Worm (Caenorhabditis elegans) whole organism, young adult: Measurements from ENCODE around the gene spig-5.

ENCODE experiments used
- B0035.1 ChIP-seq: sonication (generic microtip); optimal IDR thresholded peaks from 2 replicates; lab custom pipeline; 2016; ENCODE audit warnings: missing genetic modification characterization, mild to moderate bottlenecking, missing compliant biosample characterization, missing genotype, missing genetic modification reagents
- B0336.3 ChIP-seq: fragments of 200-800 bp; sonication (Bioruptor generic); IDR thresholded peaks from 2 replicates; pipeline ENCODE4 v1.3.6; 2022; ENCODE audit warnings: missing genetic modification characterization, missing compliant biosample characterization
- C06A6.2 ChIP-seq: fragments of 200-800 bp; sonication (Bioruptor generic); conservative IDR thresholded peaks from 2 replicates; pipeline ENCODE4 v1.3.6; 2022; ENCODE audit warnings: missing genetic modification characterization, missing compliant biosample characterization
- F22D6.2 ChIP-seq: sonication (generic microtip); optimal IDR thresholded peaks from 2 replicates; lab custom pipeline; 2016; ENCODE audit warnings: mild to moderate bottlenecking, missing genetic modification characterization, missing compliant biosample characterization
- F57A8.1 ChIP-seq: fragments of 200-800 bp; sonication (Bioruptor generic); optimal IDR thresholded peaks from 2 replicates; lab custom pipeline; 2018; ENCODE audit warnings: mild to moderate bottlenecking, missing genetic modification characterization, moderate library complexity, missing compliant biosample characterization
- F57C9.4 ChIP-seq: sonication (generic microtip); optimal IDR thresholded peaks from 2 replicates; lab custom pipeline; 2017; ENCODE audit warnings: mild to moderate bottlenecking, missing genetic modification characterization, missing compliant biosample characterization
- K11D2.4 ChIP-seq: fragments of 200-800 bp; sonication (Bioruptor generic); IDR thresholded peaks from 2 replicates; pipeline ENCODE4 v1.3.6; 2022; ENCODE audit warnings: missing genetic modification reagents, missing genetic modification characterization, missing compliant biosample characterization
- K12H6.12 ChIP-seq: fragments of 200-800 bp; sonication (Bioruptor generic); optimal IDR thresholded peaks from 2 replicates; lab custom pipeline; 2018; ENCODE audit warnings: mild to moderate bottlenecking, missing genetic modification characterization, missing compliant biosample characterization
- Y67H2A.10 ChIP-seq: fragments of 200-800 bp; sonication (Bioruptor generic); conservative IDR thresholded peaks from 2 replicates; pipeline ENCODE4 v1.3.6; 2022; ENCODE audit warnings: missing genetic modification reagents, missing genetic modification characterization, missing compliant biosample characterization
- ZK185.1 ChIP-seq: sonication (generic microtip); optimal IDR thresholded peaks from 2 replicates; lab custom pipeline; 2016; ENCODE audit warnings: mild to moderate bottlenecking, missing genetic modification characterization, missing compliant biosample characterization; ENCODE audit not compliant: poor library complexity, severe bottlenecking
- akir-1 ChIP-seq: fragments of 200-800 bp; sonication (Bioruptor generic); optimal IDR thresholded peaks from 2 replicates; lab custom pipeline; 2018; ENCODE audit warnings: mild to moderate bottlenecking, missing genetic modification characterization, moderate library complexity, missing compliant biosample characterization
- ama-1 ChIP-seq, 3 experiments: fragments of 150-350 bp in 1 of 3; sonication (generic microtip) in 2 of 3; optimal IDR thresholded peaks; 2 replicates each; lab custom pipeline; 2014 to 2018; ENCODE audit warnings: missing biosample characterization in 2 of 3, missing genetic modification characterization in 2 of 3, missing genetic modification reagents in 2 of 3
- attf-5 ChIP-seq: fragments of 200-800 bp; sonication (Bioruptor generic); optimal IDR thresholded peaks from 2 replicates; lab custom pipeline; 2018; ENCODE audit warnings: mild to moderate bottlenecking, missing genetic modification characterization, missing compliant biosample characterization
- cebp-1 ChIP-seq, 2 experiments: fragments of 200-800 bp in 1 of 2; sonication (Bioruptor generic) in 1 of 2; sonication (generic microtip) in 1 of 2; IDR thresholded peaks in 1 of 2; optimal IDR thresholded peaks in 1 of 2; 2 replicates each; pipeline versions ENCODE4 v1.3.6 to Lab custom; 2017 to 2022; ENCODE audit warnings: missing compliant biosample characterization in 2 of 2, missing genetic modification characterization in 2 of 2, mild to moderate bottlenecking in 1 of 2, missing genetic modification reagents in 1 of 2, moderate library complexity in 1 of 2
- cebp-2 ChIP-seq: fragments of 200-800 bp; sonication (Bioruptor generic); IDR thresholded peaks from 2 replicates; pipeline ENCODE4 v1.3.6; 2022; ENCODE audit warnings: missing genetic modification characterization, missing compliant biosample characterization
- ceh-79 ChIP-seq: sonication (generic microtip); optimal IDR thresholded peaks from 2 replicates; lab custom pipeline; 2017; ENCODE audit warnings: mild to moderate bottlenecking, missing genetic modification characterization, missing compliant biosample characterization
- chd-7 ChIP-seq: sonication (generic microtip); optimal IDR thresholded peaks from 2 replicates; lab custom pipeline; 2016; ENCODE audit warnings: mild to moderate bottlenecking, missing genetic modification characterization, moderate library complexity, missing compliant biosample characterization
- die-1 ChIP-seq: sonication (generic microtip); optimal IDR thresholded peaks from 2 replicates; lab custom pipeline; 2016; ENCODE audit warnings: missing genotype, mild to moderate bottlenecking, missing genetic modification characterization, missing compliant biosample characterization
- dox-1 ChIP-seq: fragments of 200-800 bp; sonication (Bioruptor generic); IDR thresholded peaks from 2 replicates; pipeline ENCODE4 v1.3.6; 2022; ENCODE audit warnings: missing genetic modification reagents, missing genetic modification characterization, missing compliant biosample characterization
- dpff-1 ChIP-seq: sonication (generic microtip); optimal IDR thresholded peaks from 2 replicates; lab custom pipeline; 2017; ENCODE audit warnings: mild to moderate bottlenecking, missing genetic modification characterization, missing compliant biosample characterization
- egl-44 ChIP-seq: fragments of 200-800 bp; sonication (Bioruptor generic); IDR thresholded peaks from 2 replicates; pipeline ENCODE4 v1.3.6; 2022; ENCODE audit warnings: missing genetic modification reagents, missing genetic modification characterization, missing compliant biosample characterization
- ekl-4 ChIP-seq: fragments of 200-800 bp; sonication (Bioruptor generic); IDR thresholded peaks from 2 replicates; pipeline ENCODE4 v1.3.6; 2022; ENCODE audit warnings: missing genetic modification reagents, missing genetic modification characterization, missing compliant biosample characterization
- fkh-3 ChIP-seq: sonication (generic microtip); optimal IDR thresholded peaks from 2 replicates; lab custom pipeline; 2016; ENCODE audit warnings: mild to moderate bottlenecking, missing genetic modification characterization, missing compliant biosample characterization
- gei-17 ChIP-seq: fragments of 200-800 bp; sonication (Bioruptor generic); optimal IDR thresholded peaks from 2 replicates; lab custom pipeline; 2018; ENCODE audit warnings: mild to moderate bottlenecking, missing genetic modification characterization, missing compliant biosample characterization
- him-1 ChIP-seq: sonication (generic microtip); optimal IDR thresholded peaks from 2 replicates; lab custom pipeline; 2016; ENCODE audit warnings: missing genotype, missing genetic modification reagents, missing genetic modification characterization, missing compliant biosample characterization
- hsf-1 ChIP-seq: fragments of 200-800 bp; sonication (Bioruptor generic); IDR thresholded peaks from 2 replicates; pipeline ENCODE4 v1.3.6; 2022; ENCODE audit warnings: missing genetic modification reagents, missing genetic modification characterization, missing compliant biosample characterization
- let-526 ChIP-seq: fragments of 200-800 bp; sonication (Bioruptor generic); IDR thresholded peaks from 2 replicates; pipeline ENCODE4 v1.3.6; 2022; ENCODE audit warnings: missing genetic modification reagents, missing genetic modification characterization, missing compliant biosample characterization
- lin-26 ChIP-seq: fragments of 200-800 bp; sonication (Bioruptor generic); IDR thresholded peaks from 2 replicates; pipeline ENCODE4 v1.3.6; 2022; ENCODE audit warnings: missing genetic modification reagents, missing genetic modification characterization, missing compliant biosample characterization
- lin-35 ChIP-seq, 3 experiments: fragments of 150-350 bp in 2 of 3; sonication (generic microtip) in 1 of 3; optimal IDR thresholded peaks; 2 replicates each; lab custom pipeline; 2014 to 2018; ENCODE audit warnings: missing biosample characterization in 3 of 3, missing genetic modification characterization in 3 of 3, missing genetic modification reagents in 3 of 3
- lin-54 ChIP-seq: fragments of 200-800 bp; sonication (Bioruptor generic); optimal IDR thresholded peaks from 2 replicates; lab custom pipeline; 2018; ENCODE audit warnings: mild to moderate bottlenecking, missing genetic modification characterization, missing compliant biosample characterization
- lir-1 ChIP-seq: fragments of 200-800 bp; sonication (Bioruptor generic); conservative IDR thresholded peaks from 2 replicates; pipeline ENCODE4 v1.3.6; 2022; ENCODE audit warnings: missing genetic modification reagents, missing genetic modification characterization, missing compliant biosample characterization
- lsl-1 ChIP-seq: fragments of 200-800 bp; sonication (Bioruptor generic); optimal IDR thresholded peaks from 2 replicates; lab custom pipeline; 2018; ENCODE audit warnings: mild to moderate bottlenecking, missing genetic modification characterization, moderate library complexity, missing compliant biosample characterization
- madf-6 ChIP-seq: fragments of 200-800 bp; sonication (Bioruptor generic); IDR thresholded peaks from 2 replicates; pipeline ENCODE4 v1.3.6; 2022; ENCODE audit warnings: missing genetic modification reagents, missing genetic modification characterization, missing compliant biosample characterization
- mxl-1 ChIP-seq: sonication (generic microtip); optimal IDR thresholded peaks from 2 replicates; lab custom pipeline; 2016; ENCODE audit warnings: missing genetic modification characterization, missing compliant biosample characterization
- nfya-2 ChIP-seq: fragments of 200-800 bp; sonication (Bioruptor generic); IDR thresholded peaks from 2 replicates; pipeline ENCODE4 v1.3.6; 2022; ENCODE audit warnings: missing genetic modification reagents, missing genetic modification characterization, missing compliant biosample characterization
- nfyb-1 ChIP-seq: fragments of 200-800 bp; sonication (Bioruptor generic); IDR thresholded peaks from 2 replicates; pipeline ENCODE4 v1.3.6; 2022; ENCODE audit warnings: missing genetic modification reagents, missing genetic modification characterization, missing compliant biosample characterization
- nhr-27 ChIP-seq: fragments of 200-800 bp; sonication (Bioruptor generic); optimal IDR thresholded peaks from 2 replicates; lab custom pipeline; 2018; ENCODE audit warnings: mild to moderate bottlenecking, missing genetic modification characterization, moderate library complexity, missing compliant biosample characterization
- nhr-80 ChIP-seq: sonication (generic microtip); optimal IDR thresholded peaks from 2 replicates; lab custom pipeline; 2016; ENCODE audit warnings: missing genetic modification characterization, missing compliant biosample characterization
- snpc-3.4 ChIP-seq: sonication (generic microtip); optimal IDR thresholded peaks from 2 replicates; lab custom pipeline; 2017; ENCODE audit warnings: missing genetic modification characterization, mild to moderate bottlenecking, missing compliant biosample characterization, antibody characterized with exemption, moderate library complexity, missing genotype, missing genetic modification reagents
- snpc-4 ChIP-seq, 5 experiments: fragments of 150-350 bp in 1 of 5; sonication (generic microtip) in 4 of 5; optimal IDR thresholded peaks; 2 replicates each; lab custom pipeline; 2014 to 2018; ENCODE audit warnings: missing genetic modification characterization in 5 of 5, missing biosample characterization in 3 of 5, antibody characterized with exemption in 2 of 5, mild to moderate bottlenecking in 2 of 5, missing compliant biosample characterization in 2 of 5, missing genotype in 2 of 5, moderate library complexity in 2 of 5, missing genetic modification reagents in 1 of 5
- tbx-9 ChIP-seq: sonication (generic microtip); optimal IDR thresholded peaks from 2 replicates; lab custom pipeline; 2016; ENCODE audit warnings: borderline replicate concordance, missing genetic modification characterization, inconsistent platforms, missing compliant biosample characterization
- zim-3 ChIP-seq: sonication (generic microtip); optimal IDR thresholded peaks from 2 replicates; lab custom pipeline; 2017; ENCODE audit warnings: mild to moderate bottlenecking, missing genetic modification characterization, moderate library complexity, missing compliant biosample characterization
- ztf-18 ChIP-seq: sonication (generic microtip); optimal IDR thresholded peaks from 2 replicates; lab custom pipeline; 2016; ENCODE audit warnings: missing genotype, mild to moderate bottlenecking, missing genetic modification characterization, missing compliant biosample characterization
- ztf-22 ChIP-seq: fragments of 200-800 bp; sonication (Bioruptor generic); optimal IDR thresholded peaks from 2 replicates; lab custom pipeline; 2018; ENCODE audit warnings: mild to moderate bottlenecking, missing genetic modification characterization, moderate library complexity, missing compliant biosample characterization
- ztf-3 ChIP-seq: fragments of 200-800 bp; sonication (Bioruptor generic); optimal IDR thresholded peaks from 2 replicates; lab custom pipeline; 2018; ENCODE audit warnings: mild to moderate bottlenecking, missing genetic modification characterization, missing compliant biosample characterization

Gene spig-5

DNA sequence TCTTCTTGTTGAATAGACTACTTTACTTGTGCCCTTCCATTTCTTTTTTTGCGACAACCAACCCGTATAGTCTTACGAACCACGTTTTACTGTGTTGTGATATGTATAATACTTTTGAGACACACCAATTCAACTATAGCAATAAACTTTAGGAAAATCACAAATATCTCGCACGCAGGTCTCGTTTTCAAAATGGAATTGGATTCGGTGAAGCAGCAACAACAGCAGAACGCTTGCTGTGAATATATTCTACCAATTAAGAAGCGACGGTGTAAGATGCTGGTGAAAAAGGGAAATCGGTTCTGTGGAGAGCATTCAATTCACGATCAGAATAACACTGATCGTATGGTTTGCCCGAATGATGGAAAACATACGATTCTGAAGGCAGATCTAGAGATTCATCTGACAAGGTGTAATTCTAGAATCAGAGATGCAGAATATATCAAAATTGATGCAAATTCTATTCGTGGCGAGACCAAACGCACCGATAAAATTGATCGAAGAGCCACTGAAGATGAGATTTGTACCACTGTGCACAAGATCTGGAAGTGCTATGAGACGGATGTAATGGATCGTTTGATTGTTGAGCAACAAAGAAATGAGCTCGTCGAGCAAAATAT lies 46.1 kb downstream of the spig-5 start, which contains the start of gene Y49A3A.3 (continued):
- TF ChIP-seq snpc-3.4 (tag; lab: Kevin White, UChicago) = no peak
- peak; percentile 59; the same call in 1 of the 2 replicates for TF ChIP-seq K11D2.4 (GFP tag; lab: Robert Waterston, UW)
- TF ChIP-seq lir-1 (GFP tag; lab: Robert Waterston, UW) = no peak
- peak; percentile 94 for TF ChIP-seq B0336.3 (GFP tag; lab: Robert Waterston, UW)
- TF ChIP-seq ceh-79 = peak; percentile 89
- peak; percentile 76 for TF ChIP-seq ama-1 (optimal IDR thresholded peaks at IDR 0.05; lab: Kevin White, UChicago)
- peak in 1 of 2 experiments; percentile 80 for TF ChIP-seq ama-1 (GFP tag; optimal IDR thresholded peaks at IDR 0.05; lab: Kevin White, UChicago)
- TF ChIP-seq akir-1 = peak; percentile 13
- TF ChIP-seq lin-54 (GFP tag; lab: Kevin White, UChicago) = peak; percentile 43
- TF ChIP-seq F57C9.4 (tag; lab: Kevin White, UChicago) = peak; percentile 60
- peak; percentile 72 for TF ChIP-seq ztf-3
- peak; percentile 73 for TF ChIP-seq zim-3 (tag; lab: Kevin White, UChicago)
- peak; percentile 63 for TF ChIP-seq fkh-3 (tag; lab: Kevin White, UChicago)
- peak; percentile 24 for TF ChIP-seq gei-17 (GFP tag; lab: Kevin White, UChicago)
- peak; percentile 25 for TF ChIP-seq nhr-80 (tag; lab: Kevin White, UChicago)
- TF ChIP-seq lin-35 (GFP tag; optimal IDR thresholded peaks at IDR 0.05; lab: Kevin White, UChicago) = peak in 1 of 3 experiments; percentile 23
- no peak for TF ChIP-seq Y67H2A.10 (GFP tag; lab: Robert Waterston, UW)
- peak; percentile 16 for TF ChIP-seq ztf-22 (GFP tag; lab: Kevin White, UChicago)
- TF ChIP-seq lsl-1 = peak; percentile 2
- no peak for TF ChIP-seq snpc-4 (GFP tag; optimal IDR thresholded peaks at IDR 0.05; lab: Kevin White, UChicago)
- peak in 3 of 4 experiments; percentile 51 to 63 (median 59) for TF ChIP-seq snpc-4 (tag; optimal IDR thresholded peaks at IDR 0.05; lab: Kevin White, UChicago)
- TF ChIP-seq cebp-2 (GFP tag; lab: Robert Waterston, UW) = 0 out of 2 replicates have a peak, but pooled peaks have one; percentile 60
- peak; percentile 43 for TF ChIP-seq dpff-1 (tag; lab: Kevin White, UChicago)
- peak; percentile 43 for TF ChIP-seq attf-5 (GFP tag; lab: Kevin White, UChicago)
- TF ChIP-seq lin-26 (GFP tag; lab: Robert Waterston, UW) = 0 out of 2 replicates have a peak, but pooled peaks have one; percentile 19
- peak; percentile 88 for TF ChIP-seq nhr-27 (tag; lab: Kevin White, UChicago)
- peak; percentile 78 for TF ChIP-seq nfyb-1 (GFP tag; lab: Robert Waterston, UW)
- no peak for TF ChIP-seq mxl-1 (tag; lab: Kevin White, UChicago)
- TF ChIP-seq nfya-2 (GFP tag; lab: Robert Waterston, UW) = 0 out of 2 replicates have a peak, but pooled peaks have one; percentile 22
- TF ChIP-seq hsf-1 (GFP tag; lab: Robert Waterston, UW) = peak; percentile 17; the same call in 1 of the 2 replicates
- peak; percentile 52 for TF ChIP-seq ztf-18 (tag; lab: Kevin White, UChicago)
- TF ChIP-seq die-1 (tag; lab: Kevin White, UChicago) = peak; percentile 33
- TF ChIP-seq tbx-9 (tag; lab: Kevin White, UChicago) = no peak
- TF ChIP-seq K12H6.12 (tag; lab: Kevin White, UChicago) = no peak
- TF ChIP-seq ekl-4 (GFP tag; lab: Robert Waterston, UW) = peak; percentile 90
- TF ChIP-seq egl-44 (GFP tag; lab: Robert Waterston, UW) = no peak
- no peak for TF ChIP-seq cebp-1 (GFP tag; IDR thresholded peaks at IDR 0.05; lab: Robert Waterston, UW)
- peak; percentile 70 for TF ChIP-seq cebp-1 (tag; optimal IDR thresholded peaks at IDR 0.05; lab: Kevin White, UChicago)
- 0 out of 2 replicates have a peak, but pooled peaks have one; percentile 13 for TF ChIP-seq C06A6.2 (GFP tag; lab: Robert Waterston, UW)
- TF ChIP-seq chd-7 (tag; lab: Kevin White, UChicago) = peak; percentile 91
- TF ChIP-seq ZK185.1 (tag; lab: Kevin White, UChicago) = peak; percentile 56
- peak; percentile 56 for TF ChIP-seq madf-6
- peak; percentile 65 for TF ChIP-seq B0035.1 (tag; lab: Kevin White, UChicago)
- no peak for TF ChIP-seq let-526 (GFP tag; lab: Robert Waterston, UW)
- TF ChIP-seq F22D6.2 (tag; lab: Kevin White, UChicago) = peak; percentile 23
- TF ChIP-seq dox-1 (GFP tag; lab: Robert Waterston, UW) = peak; percentile 34; the same call in 1 of the 2 replicates
- no peak for TF ChIP-seq F57A8.1 (GFP tag; lab: Kevin White, UChicago)
- no peak for TF ChIP-seq him-1 (tag; lab: Kevin White, UChicago)
